Worm (Caenorhabditis elegans) whole organism, late embryonic: Measurements from ENCODE around the gene msrp-7.

Experiments
- ama-1 ChIP-seq: fragments of 150-350 bp; optimal IDR thresholded peaks from 2 replicates; lab custom pipeline; 2014
- ceh-2 ChIP-seq: sonication (generic microtip); optimal IDR thresholded peaks from 2 replicates; lab custom pipeline; 2016; ENCODE audit warnings: missing genotype, missing genetic modification characterization, missing compliant biosample characterization
- fkh-6 ChIP-seq: sonication (generic microtip); optimal IDR thresholded peaks from 2 replicates; lab custom pipeline; 2016; ENCODE audit warnings: missing genetic modification characterization, missing compliant biosample characterization
- nfya-1 ChIP-seq: sonication (generic microtip); optimal IDR thresholded peaks from 2 replicates; lab custom pipeline; 2017; ENCODE audit warnings: missing genetic modification characterization, mild to moderate bottlenecking, missing compliant biosample characterization, antibody characterized with exemption, moderate library complexity
- odd-2 ChIP-seq: sonication (generic microtip); optimal IDR thresholded peaks from 2 replicates; lab custom pipeline; 2017; ENCODE audit warnings: antibody characterized with exemption, mild to moderate bottlenecking, missing genetic modification characterization, missing compliant biosample characterization
- pag-3 ChIP-seq: sonication (generic microtip); optimal IDR thresholded peaks from 2 replicates; lab custom pipeline; 2016; ENCODE audit warnings: missing compliant biosample characterization, missing genetic modification characterization, borderline replicate concordance
- ref-2 ChIP-seq: sonication (generic microtip); optimal IDR thresholded peaks from 2 replicates; lab custom pipeline; 2016; ENCODE audit warnings: missing genetic modification characterization, missing compliant biosample characterization
- rnt-1 ChIP-seq: sonication (generic microtip); optimal IDR thresholded peaks from 2 replicates; lab custom pipeline; 2016; ENCODE audit warnings: missing genetic modification characterization, missing compliant biosample characterization
- zip-5 ChIP-seq: sonication (generic microtip); optimal IDR thresholded peaks from 2 replicates; lab custom pipeline; 2016; ENCODE audit warnings: missing genetic modification characterization, missing compliant biosample characterization
- ztf-16 ChIP-seq: sonication (generic microtip); optimal IDR thresholded peaks from 2 replicates; lab custom pipeline; 2017; ENCODE audit warnings: missing genetic modification characterization, missing compliant biosample characterization

- no peak for TF ChIP-seq ama-1 (lab: Kevin White, UChicago)
- TF ChIP-seq nfya-1 (tag; lab: Kevin White, UChicago): peak; percentile 63
- no peak for TF ChIP-seq fkh-6
- TF ChIP-seq rnt-1 (tag; lab: Kevin White, UChicago): no peak
- TF ChIP-seq ceh-2: no peak
- no peak for TF ChIP-seq odd-2
- TF ChIP-seq pag-3: no peak
- no peak for TF ChIP-seq ref-2 (tag; lab: Kevin White, UChicago)
- no peak for TF ChIP-seq ztf-16 (tag; lab: Kevin White, UChicago)
- no peak for TF ChIP-seq zip-5 (tag; lab: Kevin White, UChicago)
Observed at ce11 chrII:10838550-10838949, 27.8 kb downstream of the msrp-7 start.
